Worm (Caenorhabditis elegans) whole organism, young adult: ENCODE measurements around the gene nhr-275.

Source experiments
- B0035.1 ChIP-seq: sonication (generic microtip); optimal IDR thresholded peaks from 2 replicates; lab custom pipeline; 2016; ENCODE audit warnings: missing genetic modification characterization, mild to moderate bottlenecking, missing compliant biosample characterization, missing genotype, missing genetic modification reagents
- C06A6.2 ChIP-seq: fragments of 200-800 bp; sonication (Bioruptor generic); conservative IDR thresholded peaks from 2 replicates; pipeline ENCODE4 v1.3.6; 2022; ENCODE audit warnings: missing genetic modification characterization, missing compliant biosample characterization
- C17E4.6 ChIP-seq: fragments of 200-800 bp; sonication (Bioruptor generic); IDR thresholded peaks from 2 replicates; pipeline ENCODE4 v1.3.6; 2022; ENCODE audit warnings: missing genetic modification reagents, missing genetic modification characterization, missing compliant biosample characterization
- F33H1.4 ChIP-seq: fragments of 200-800 bp; sonication (Bioruptor generic); IDR thresholded peaks from 2 replicates; pipeline ENCODE4 v1.3.6; 2022; ENCODE audit warnings: missing genetic modification reagents, missing genetic modification characterization, missing compliant biosample characterization
- Y53G8AR.9 ChIP-seq: fragments of 200-800 bp; sonication (Bioruptor generic); conservative IDR thresholded peaks from 2 replicates; pipeline ENCODE4 v1.3.6; 2022; ENCODE audit warnings: missing genetic modification reagents, missing genetic modification characterization, missing compliant biosample characterization
- Y56A3A.18 ChIP-seq: fragments of 200-800 bp; sonication (Bioruptor generic); IDR thresholded peaks from 2 replicates; pipeline ENCODE4 v1.3.6; 2022; ENCODE audit warnings: missing genetic modification reagents, missing genetic modification characterization, missing compliant biosample characterization
- ZK185.1 ChIP-seq: sonication (generic microtip); optimal IDR thresholded peaks from 2 replicates; lab custom pipeline; 2016; ENCODE audit warnings: mild to moderate bottlenecking, missing genetic modification characterization, missing compliant biosample characterization; ENCODE audit not compliant: poor library complexity, severe bottlenecking
- akir-1 ChIP-seq: fragments of 200-800 bp; sonication (Bioruptor generic); optimal IDR thresholded peaks from 2 replicates; lab custom pipeline; 2018; ENCODE audit warnings: mild to moderate bottlenecking, missing genetic modification characterization, moderate library complexity, missing compliant biosample characterization
- ama-1 ChIP-seq, 3 experiments: fragments of 150-350 bp in 1 of 3; sonication (generic microtip) in 2 of 3; optimal IDR thresholded peaks; 2 replicates each; lab custom pipeline; 2014 to 2018; ENCODE audit warnings: missing biosample characterization in 2 of 3, missing genetic modification characterization in 2 of 3, missing genetic modification reagents in 2 of 3
- athp-1 ChIP-seq: sonication (generic microtip); optimal IDR thresholded peaks from 2 replicates; lab custom pipeline; 2017; ENCODE audit warnings: mild to moderate bottlenecking, missing genetic modification characterization, missing compliant biosample characterization
- attf-5 ChIP-seq: fragments of 200-800 bp; sonication (Bioruptor generic); optimal IDR thresholded peaks from 2 replicates; lab custom pipeline; 2018; ENCODE audit warnings: mild to moderate bottlenecking, missing genetic modification characterization, missing compliant biosample characterization
- cebp-1 ChIP-seq, 2 experiments: fragments of 200-800 bp in 1 of 2; sonication (Bioruptor generic) in 1 of 2; sonication (generic microtip) in 1 of 2; IDR thresholded peaks in 1 of 2; optimal IDR thresholded peaks in 1 of 2; 2 replicates each; pipeline versions ENCODE4 v1.3.6 to Lab custom; 2017 to 2022; ENCODE audit warnings: missing compliant biosample characterization in 2 of 2, missing genetic modification characterization in 2 of 2, mild to moderate bottlenecking in 1 of 2, missing genetic modification reagents in 1 of 2, moderate library complexity in 1 of 2
- ceh-27 ChIP-seq: fragments of 200-800 bp; sonication (Bioruptor generic); optimal IDR thresholded peaks from 2 replicates; lab custom pipeline; 2018; ENCODE audit warnings: mild to moderate bottlenecking, missing genetic modification characterization, moderate library complexity, missing compliant biosample characterization
- ceh-40 ChIP-seq: fragments of 200-800 bp; sonication (Bioruptor generic); IDR thresholded peaks from 2 replicates; pipeline ENCODE4 v1.3.6; 2022; ENCODE audit warnings: missing genetic modification characterization, missing compliant biosample characterization
- die-1 ChIP-seq: sonication (generic microtip); optimal IDR thresholded peaks from 2 replicates; lab custom pipeline; 2016; ENCODE audit warnings: missing genotype, mild to moderate bottlenecking, missing genetic modification characterization, missing compliant biosample characterization
- egl-18 ChIP-seq: fragments of 200-800 bp; sonication (Bioruptor generic); IDR thresholded peaks from 2 replicates; pipeline ENCODE4 v1.3.6; 2022; ENCODE audit warnings: missing genetic modification reagents, missing genetic modification characterization, missing compliant biosample characterization
- gei-17 ChIP-seq: fragments of 200-800 bp; sonication (Bioruptor generic); optimal IDR thresholded peaks from 2 replicates; lab custom pipeline; 2018; ENCODE audit warnings: mild to moderate bottlenecking, missing genetic modification characterization, missing compliant biosample characterization
- hlh-12 ChIP-seq: sonication (generic microtip); optimal IDR thresholded peaks from 2 replicates; lab custom pipeline; 2016; ENCODE audit warnings: missing genetic modification characterization, missing compliant biosample characterization
- hmg-1.2 ChIP-seq: fragments of 200-800 bp; sonication (Bioruptor generic); IDR thresholded peaks from 2 replicates; pipeline ENCODE4 v1.3.6; 2022; ENCODE audit warnings: missing genetic modification reagents, missing genetic modification characterization, missing compliant biosample characterization
- let-526 ChIP-seq: fragments of 200-800 bp; sonication (Bioruptor generic); IDR thresholded peaks from 2 replicates; pipeline ENCODE4 v1.3.6; 2022; ENCODE audit warnings: missing genetic modification reagents, missing genetic modification characterization, missing compliant biosample characterization
- lin-26 ChIP-seq: fragments of 200-800 bp; sonication (Bioruptor generic); IDR thresholded peaks from 2 replicates; pipeline ENCODE4 v1.3.6; 2022; ENCODE audit warnings: missing genetic modification reagents, missing genetic modification characterization, missing compliant biosample characterization
- lin-35 ChIP-seq, 3 experiments: fragments of 150-350 bp in 2 of 3; sonication (generic microtip) in 1 of 3; optimal IDR thresholded peaks; 2 replicates each; lab custom pipeline; 2014 to 2018; ENCODE audit warnings: missing biosample characterization in 3 of 3, missing genetic modification characterization in 3 of 3, missing genetic modification reagents in 3 of 3
- madf-10 ChIP-seq: sonication (generic microtip); optimal IDR thresholded peaks from 2 replicates; lab custom pipeline; 2016; ENCODE audit warnings: mild to moderate bottlenecking, missing genetic modification characterization, missing compliant biosample characterization
- madf-8 ChIP-seq: fragments of 200-800 bp; sonication (Bioruptor generic); conservative IDR thresholded peaks from 2 replicates; pipeline ENCODE4 v1.3.6; 2022; ENCODE audit warnings: missing genetic modification reagents, missing genetic modification characterization, missing compliant biosample characterization
- mcd-1 ChIP-seq: fragments of 200-800 bp; sonication (Bioruptor generic); IDR thresholded peaks from 2 replicates; pipeline ENCODE4 v1.3.6; 2022; ENCODE audit warnings: missing genetic modification reagents, missing genetic modification characterization, missing compliant biosample characterization
- mel-28 ChIP-seq: sonication (generic microtip); optimal IDR thresholded peaks from 2 replicates; lab custom pipeline; 2016; ENCODE audit warnings: borderline replicate concordance, mild to moderate bottlenecking, missing genetic modification characterization, missing compliant biosample characterization
- mxl-1 ChIP-seq: sonication (generic microtip); optimal IDR thresholded peaks from 2 replicates; lab custom pipeline; 2016; ENCODE audit warnings: missing genetic modification characterization, missing compliant biosample characterization
- nfya-1 ChIP-seq: sonication (generic microtip); optimal IDR thresholded peaks from 2 replicates; lab custom pipeline; 2017; ENCODE audit warnings: antibody characterized with exemption, missing compliant biosample characterization, missing genetic modification characterization, borderline replicate concordance; ENCODE audit not compliant: insufficient read depth
- nhr-80 ChIP-seq: sonication (generic microtip); optimal IDR thresholded peaks from 2 replicates; lab custom pipeline; 2016; ENCODE audit warnings: missing genetic modification characterization, missing compliant biosample characterization
- nhr-90 ChIP-seq: sonication (generic microtip); optimal IDR thresholded peaks from 2 replicates; lab custom pipeline; 2016; ENCODE audit warnings: missing genotype, mild to moderate bottlenecking, missing genetic modification characterization, missing compliant biosample characterization
- pbrm-1 ChIP-seq: fragments of 200-800 bp; sonication (Bioruptor generic); IDR thresholded peaks from 2 replicates; pipeline ENCODE4 v1.3.6; 2022; ENCODE audit warnings: missing genetic modification reagents, missing genetic modification characterization, missing compliant biosample characterization
- rcor-1 ChIP-seq: fragments of 200-800 bp; sonication (Bioruptor generic); IDR thresholded peaks from 2 replicates; pipeline ENCODE4 v1.3.6; 2022; ENCODE audit warnings: missing genetic modification reagents, missing genetic modification characterization, missing compliant biosample characterization
- rec-8 ChIP-seq, 2 experiments: sonication (generic microtip); optimal IDR thresholded peaks; 2 replicates each; lab custom pipeline; 2016; ENCODE audit warnings: mild to moderate bottlenecking in 2 of 2, missing genetic modification characterization in 2 of 2, missing genetic modification reagents in 2 of 2, missing genotype in 2 of 2, missing biosample characterization in 1 of 2, missing compliant biosample characterization in 1 of 2, moderate library complexity in 1 of 2
- snpc-3.4 ChIP-seq: sonication (generic microtip); optimal IDR thresholded peaks from 2 replicates; lab custom pipeline; 2017; ENCODE audit warnings: missing genetic modification characterization, mild to moderate bottlenecking, missing compliant biosample characterization, antibody characterized with exemption, moderate library complexity, missing genotype, missing genetic modification reagents
- snpc-4 ChIP-seq, 5 experiments: fragments of 150-350 bp in 1 of 5; sonication (generic microtip) in 4 of 5; optimal IDR thresholded peaks; 2 replicates each; lab custom pipeline; 2014 to 2018; ENCODE audit warnings: missing genetic modification characterization in 5 of 5, missing biosample characterization in 3 of 5, antibody characterized with exemption in 2 of 5, mild to moderate bottlenecking in 2 of 5, missing compliant biosample characterization in 2 of 5, missing genotype in 2 of 5, moderate library complexity in 2 of 5, missing genetic modification reagents in 1 of 5
- sptf-2 ChIP-seq: fragments of 200-800 bp; sonication (Bioruptor generic); optimal IDR thresholded peaks from 2 replicates; lab custom pipeline; 2018; ENCODE audit warnings: mild to moderate bottlenecking, missing genetic modification characterization, missing compliant biosample characterization
- xnd-1 ChIP-seq: sonication (generic microtip); optimal IDR thresholded peaks from 2 replicates; lab custom pipeline; 2016; ENCODE audit warnings: missing genotype, missing genetic modification reagents, missing genetic modification characterization, missing compliant biosample characterization
- ztf-18 ChIP-seq: sonication (generic microtip); optimal IDR thresholded peaks from 2 replicates; lab custom pipeline; 2016; ENCODE audit warnings: missing genotype, mild to moderate bottlenecking, missing genetic modification characterization, missing compliant biosample characterization

nhr-275 gene

DNA sequence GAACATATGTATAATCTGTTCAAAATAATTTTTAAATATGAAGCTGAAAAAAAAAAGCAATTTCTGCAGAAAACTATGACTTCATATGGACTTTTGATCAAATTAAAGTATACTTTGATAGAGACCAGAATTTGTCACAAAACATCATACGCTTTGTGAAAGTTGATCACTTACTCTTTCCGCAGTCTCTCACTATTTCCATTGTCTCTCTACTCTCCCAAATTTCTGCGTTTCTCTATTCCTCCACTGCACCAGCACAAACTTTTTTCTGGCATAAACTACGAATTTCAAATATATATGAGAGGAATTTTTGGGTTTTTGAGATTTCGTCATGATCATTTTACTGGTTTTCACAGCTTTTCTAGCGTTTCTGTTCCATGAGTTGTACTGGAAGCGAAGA lies 31.0 kb downstream of the nhr-275 start, which contains the start of gene cyp-33C4:
TSS of gene cyp-33C4 (plus strand) at position 293 of the 400 bp plus-strand sequence.
- no peak for TF ChIP-seq Y56A3A.18
- peak; percentile 33 for TF ChIP-seq nhr-80 (tag; lab: Kevin White, UChicago)
- TF ChIP-seq mxl-1 (tag; lab: Kevin White, UChicago) = no peak
- 0 out of 2 replicates have a peak, but pooled peaks have one; percentile 27 for TF ChIP-seq cebp-1 (GFP tag; IDR thresholded peaks at IDR 0.05; lab: Robert Waterston, UW)
- peak; percentile 55 for TF ChIP-seq cebp-1 (tag; optimal IDR thresholded peaks at IDR 0.05; lab: Kevin White, UChicago)
- TF ChIP-seq snpc-4 (GFP tag; optimal IDR thresholded peaks at IDR 0.05; lab: Kevin White, UChicago) = no peak
- TF ChIP-seq snpc-4 (tag; optimal IDR thresholded peaks at IDR 0.05; lab: Kevin White, UChicago) = no peak
- TF ChIP-seq mel-28 = no peak
- TF ChIP-seq snpc-3.4 (tag; lab: Kevin White, UChicago) = no peak
- TF ChIP-seq nfya-1 (tag; lab: Kevin White, UChicago) = no peak
- no peak for TF ChIP-seq C17E4.6 (GFP tag; lab: Robert Waterston, UW)
- TF ChIP-seq athp-1 (tag; lab: Kevin White, UChicago) = no peak
- peak; percentile 71; the same call in 1 of the 2 replicates for TF ChIP-seq hmg-1.2 (GFP tag; lab: Robert Waterston, UW)
- no peak for TF ChIP-seq ama-1 (optimal IDR thresholded peaks at IDR 0.05; lab: Kevin White, UChicago)
- no peak for TF ChIP-seq ama-1 (GFP tag; optimal IDR thresholded peaks at IDR 0.05; lab: Kevin White, UChicago)

DNA sequence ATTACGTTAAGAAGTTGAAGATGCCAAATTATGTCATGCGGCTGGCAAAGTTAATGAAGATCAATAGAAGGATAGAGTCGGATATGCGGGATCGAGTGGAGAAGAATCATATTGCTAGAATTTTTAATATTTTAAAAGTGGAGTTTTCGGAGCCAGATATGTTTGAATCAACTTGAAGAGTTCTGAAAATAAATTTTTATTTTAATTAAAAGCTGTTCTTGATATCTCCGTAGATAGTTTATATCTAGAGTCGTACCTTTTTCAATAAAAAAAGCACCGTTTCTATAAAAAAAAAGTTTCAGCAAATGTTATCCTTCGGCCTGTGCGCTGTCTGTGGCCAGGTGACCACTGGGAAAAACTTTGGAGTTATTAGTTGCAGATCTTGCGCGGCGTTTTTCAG lies 33.7 kb downstream of the nhr-275 start, which contains the start of gene nhr-96:
TSS of gene nhr-96 (plus strand) at position 301 of the 400 bp plus-strand sequence.
- no peak for TF ChIP-seq mcd-1 (GFP tag; lab: Robert Waterston, UW)
- TF ChIP-seq ztf-18 (tag; lab: Kevin White, UChicago) = no peak
- TF ChIP-seq rcor-1 (GFP tag; lab: Robert Waterston, UW) = no peak
- TF ChIP-seq, all 124 proteins: peak for 0

ce11 chrV:2230912-2231311 lies 35.9 kb downstream of the nhr-275 start, which contains the start of gene nhr-134:
Gene nhr-134 (plus strand): TSS chrV:2231223.
- TF ChIP-seq attf-5 = peak; percentile 34
- TF ChIP-seq egl-18 (GFP tag; lab: Robert Waterston, UW) = no peak
- TF ChIP-seq lin-26 (GFP tag; lab: Robert Waterston, UW) = no peak
- no peak for TF ChIP-seq die-1
- TF ChIP-seq B0035.1 (tag; lab: Kevin White, UChicago) = no peak
- no peak for TF ChIP-seq rec-8 (tag; optimal IDR thresholded peaks at IDR 0.05; lab: Kevin White, UChicago)
- no peak for TF ChIP-seq C06A6.2 (GFP tag; lab: Robert Waterston, UW)
- no peak for TF ChIP-seq xnd-1
- TF ChIP-seq cebp-1 (GFP tag; IDR thresholded peaks at IDR 0.05; lab: Robert Waterston, UW) = no peak
- peak; percentile 25 for TF ChIP-seq cebp-1 (tag; optimal IDR thresholded peaks at IDR 0.05; lab: Kevin White, UChicago)
- no peak for TF ChIP-seq let-526
- no peak for TF ChIP-seq Y56A3A.18
- peak; percentile 52; the same call in 1 of the 2 replicates for TF ChIP-seq hmg-1.2 (GFP tag; lab: Robert Waterston, UW)
- TF ChIP-seq madf-8 (GFP tag; lab: Robert Waterston, UW) = no peak
- no peak for TF ChIP-seq akir-1 (GFP tag; lab: Kevin White, UChicago)
- TF ChIP-seq Y53G8AR.9 = no peak
- TF ChIP-seq nhr-80 (tag; lab: Kevin White, UChicago) = peak; percentile 4
- no peak for TF ChIP-seq ceh-27 (GFP tag; lab: Kevin White, UChicago)
- TF ChIP-seq, all 124 proteins: peak for 4

ce11 chrV:2228781-2229180 lies 38.1 kb downstream of the nhr-275 start, which contains the start of gene nhr-126:
Gene nhr-126 (plus strand): TSS chrV:2229081.
- no peak for TF ChIP-seq ceh-40 (GFP tag; lab: Robert Waterston, UW)
- no peak for TF ChIP-seq lin-35 (GFP tag; optimal IDR thresholded peaks at IDR 0.05; lab: Kevin White, UChicago)
- no peak for TF ChIP-seq ZK185.1 (tag; lab: Kevin White, UChicago)
- no peak for TF ChIP-seq hlh-12 (tag; lab: Kevin White, UChicago)
- TF ChIP-seq nhr-90 (tag; lab: Kevin White, UChicago) = no peak
- no peak for TF ChIP-seq madf-10 (tag; lab: Kevin White, UChicago)
- no peak for TF ChIP-seq F33H1.4 (GFP tag; lab: Robert Waterston, UW)
- no peak for TF ChIP-seq gei-17
- TF ChIP-seq sptf-2 (GFP tag; lab: Kevin White, UChicago) = no peak
- no peak for TF ChIP-seq pbrm-1
